Fruit fly (Drosophila melanogaster): ENCODE results near the gene Cog3.

Cog3 gene

dm6 chr2L:3485506-3485905 lies 28.6 kb upstream of the Cog3 start:
- peak; percentile 40 for TF ChIP-seq CG8301 (tag; optimal IDR thresholded peaks at IDR 0.05)
- TF ChIP-seq Pif1A (GFP tag; optimal IDR thresholded peaks at IDR 0.05): no peak
- 0 out of 2 replicates have a peak, but pooled peaks have one; percentile 9 for TF ChIP-seq CG32121 (GFP tag; IDR thresholded peaks at IDR 0.05)
- TF ChIP-seq CG4496 (GFP tag; IDR thresholded peaks at IDR 0.05): 0 out of 3 replicates have a peak, but pooled peaks have one; percentile 41
- peak; percentile 53; the same call in 1 of the 2 replicates for TF ChIP-seq CG12605 (GFP tag; IDR thresholded peaks at IDR 0.05)
- no peak for TF ChIP-seq CG9948 (tag; optimal IDR thresholded peaks at IDR 0.05)
- TF ChIP-seq CG14655 (GFP tag; optimal IDR thresholded peaks at IDR 0.05): peak; percentile 44
- 0 out of 3 replicates have a peak, but pooled peaks have one; percentile 27 for TF ChIP-seq fd96Ca (GFP tag; IDR thresholded peaks at IDR 0.05)
- no peak for TF ChIP-seq D1 (tag; optimal IDR thresholded peaks at IDR 0.05)
- no peak for TF ChIP-seq CG10348 (GFP tag; IDR thresholded peaks at IDR 0.05)
- peak; percentile 7; the same call in 1 of the 2 replicates for TF ChIP-seq Ets98B (GFP tag; IDR thresholded peaks at IDR 0.05)
- no peak for TF ChIP-seq CG17806 (tag; optimal IDR thresholded peaks at IDR 0.05)

dm6 chr2L:3484759-3485158 lies 27.9 kb upstream of the Cog3 start:
- TF ChIP-seq CG9948 (tag; optimal IDR thresholded peaks at IDR 0.05) (no peak), CG14655 (GFP tag; optimal IDR thresholded peaks at IDR 0.05) (peak; percentile 2)

dm6 chr2L:3483672-3484071 lies 26.8 kb upstream of the Cog3 start:
- TF ChIP-seq CG17806 (tag; optimal IDR thresholded peaks at IDR 0.05) (no peak), CG9948 (tag; optimal IDR thresholded peaks at IDR 0.05) (no peak), gl (tag; optimal IDR thresholded peaks at IDR 0.05) (no peak), CG10348 (GFP tag; IDR thresholded peaks at IDR 0.05) (0 out of 2 replicates have a peak, but pooled peaks have one; percentile 18), D1 (tag; optimal IDR thresholded peaks at IDR 0.05) (no peak), CG32121 (GFP tag; IDR thresholded peaks at IDR 0.05) (peak; percentile 44; the same call in 1 of the 2 replicates), fd96Ca (GFP tag; IDR thresholded peaks at IDR 0.05) (no peak; the same call in 2 of the 3 replicates), rn (GFP tag; IDR thresholded peaks at IDR 0.05) (no peak), Ets98B (GFP tag; IDR thresholded peaks at IDR 0.05) (peak; percentile 35; the same call in 1 of the 2 replicates), Pif1B (GFP tag; optimal IDR thresholded peaks at IDR 0.05) (no peak), CG14655 (GFP tag; optimal IDR thresholded peaks at IDR 0.05) (no peak), CG8301 (tag; optimal IDR thresholded peaks at IDR 0.05) (no peak), Snoo (tag; optimal IDR thresholded peaks at IDR 0.05) (no peak), CG12605 (GFP tag; IDR thresholded peaks at IDR 0.05) (no peak), CG4496 (GFP tag; IDR thresholded peaks at IDR 0.05) (no peak), Pif1A (GFP tag; optimal IDR thresholded peaks at IDR 0.05) (no peak), CG8159 (tag; optimal IDR thresholded peaks at IDR 0.05) (no peak), EcR (GFP tag; optimal IDR thresholded peaks at IDR 0.05) (no peak), CG34367 (tag; optimal IDR thresholded peaks at IDR 0.05) (no peak)

dm6 chr2L:3482712-3483111 lies 25.8 kb upstream of the Cog3 start:
- TF ChIP-seq rn (GFP tag; IDR thresholded peaks at IDR 0.05) (peak; percentile 54; the same call in 1 of the 2 replicates), CG34367 (tag; optimal IDR thresholded peaks at IDR 0.05) (no peak), EcR (GFP tag; optimal IDR thresholded peaks at IDR 0.05) (no peak), CG14655 (GFP tag; optimal IDR thresholded peaks at IDR 0.05) (peak; percentile 74), CG12605 (GFP tag; IDR thresholded peaks at IDR 0.05) (peak; percentile 80), CG8301 (tag; optimal IDR thresholded peaks at IDR 0.05) (peak; percentile 71), gl (tag; optimal IDR thresholded peaks at IDR 0.05) (no peak), Pif1A (GFP tag; optimal IDR thresholded peaks at IDR 0.05) (peak; percentile 14), D1 (tag; optimal IDR thresholded peaks at IDR 0.05) (no peak), fd96Ca (GFP tag; IDR thresholded peaks at IDR 0.05) (peak; percentile 60; the same call in 1 of the 3 replicates), CG4496 (GFP tag; IDR thresholded peaks at IDR 0.05) (peak; percentile 83), CG10348 (GFP tag; IDR thresholded peaks at IDR 0.05) (peak; percentile 51; the same call in 1 of the 2 replicates), CG17806 (tag; optimal IDR thresholded peaks at IDR 0.05) (no peak), Ets98B (GFP tag; IDR thresholded peaks at IDR 0.05) (peak; percentile 82), CG32121 (GFP tag; IDR thresholded peaks at IDR 0.05) (peak; percentile 92), Snoo (tag; optimal IDR thresholded peaks at IDR 0.05) (no peak), Pif1B (GFP tag; optimal IDR thresholded peaks at IDR 0.05) (peak; percentile 13), CG8159 (tag; optimal IDR thresholded peaks at IDR 0.05) (peak; percentile 73), CG9948 (tag; optimal IDR thresholded peaks at IDR 0.05) (peak; percentile 56), CG15710 (tag; optimal IDR thresholded peaks at IDR 0.05) (peak; percentile 72), CG13204 (GFP tag; optimal IDR thresholded peaks at IDR 0.05) (no peak)

- TF ChIP-seq CG8301 (tag; optimal IDR thresholded peaks at IDR 0.05) (peak; percentile 76), EcR (GFP tag; optimal IDR thresholded peaks at IDR 0.05) (no peak), CG32121 (GFP tag; IDR thresholded peaks at IDR 0.05) (peak; percentile 78), Snoo (tag; optimal IDR thresholded peaks at IDR 0.05) (no peak), CG15710 (tag; optimal IDR thresholded peaks at IDR 0.05) (no peak), Pif1A (GFP tag; optimal IDR thresholded peaks at IDR 0.05) (peak; percentile 41), Ets98B (GFP tag; IDR thresholded peaks at IDR 0.05) (peak; percentile 88), CG8159 (tag; optimal IDR thresholded peaks at IDR 0.05) (peak; percentile 5), CG4496 (GFP tag; IDR thresholded peaks at IDR 0.05) (peak; percentile 78), CG14655 (GFP tag; optimal IDR thresholded peaks at IDR 0.05) (peak; percentile 54), CG10348 (GFP tag; IDR thresholded peaks at IDR 0.05) (no peak)
Observed at dm6 chr2L:3482037-3482436, 25.2 kb upstream of the Cog3 start.

dm6 chr2L:3480443-3480839 lies 23.6 kb upstream of the Cog3 start:
- TF ChIP-seq D1 (tag; optimal IDR thresholded peaks at IDR 0.05) (peak; percentile 41), Snoo (tag; optimal IDR thresholded peaks at IDR 0.05) (no peak)
